Worm (Caenorhabditis elegans): ENCODE measurements around the gene Y58A7A.2.

ce11 chrV:5030715-5031114 lies 41.3 kb downstream of the Y58A7A.2 start, which contains the start of gene swt-7:
- TF ChIP-seq unc-130 (tag; optimal IDR thresholded peaks at IDR 0.05) (no peak), zip-4 (GFP tag; optimal IDR thresholded peaks at IDR 0.05) (no peak)
